Worm (Caenorhabditis elegans) whole organism, L4 larva: ENCODE results near the gene sri-1.

Experiments used
- F10B5.3 ChIP-seq: sonication (generic microtip); optimal IDR thresholded peaks from 2 replicates; lab custom pipeline; 2016; ENCODE audit warnings: mild to moderate bottlenecking, missing genetic modification characterization, missing compliant biosample characterization
- T26A8.4 ChIP-seq: fragments of 200-800 bp; sonication (Bioruptor generic); IDR thresholded peaks from 2 replicates; pipeline ENCODE4 v1.3.6; 2022; ENCODE audit warnings: missing genetic modification characterization, missing compliant biosample characterization
- lim-7 ChIP-seq: fragments of 200-800 bp; sonication (Bioruptor generic); IDR thresholded peaks from 2 replicates; pipeline ENCODE4 v1.3.6; 2022; ENCODE audit warnings: missing genetic modification characterization, missing compliant biosample characterization
- lin-15B ChIP-seq: fragments of 150-350 bp; sonication (generic microtip); optimal IDR thresholded peaks from 3 replicates; lab custom pipeline; 2014; ENCODE audit warnings: missing biosample characterization, missing genetic modification characterization
- nhr-102 ChIP-seq: sonication (generic microtip); optimal IDR thresholded peaks from 2 replicates; lab custom pipeline; 2016; ENCODE audit warnings: mild to moderate bottlenecking, missing genetic modification characterization, moderate library complexity, missing compliant biosample characterization
- nhr-76 ChIP-seq: fragments of 150-350 bp; optimal IDR thresholded peaks from 2 replicates; lab custom pipeline; 2014; ENCODE audit warnings: missing biosample characterization, missing genetic modification characterization
- pha-4 ChIP-seq, 2 experiments: fragments of 150-350 bp in 1 of 2; fragments of 200-800 bp in 1 of 2; sonication (Bioruptor generic) in 1 of 2; IDR thresholded peaks in 1 of 2; optimal IDR thresholded peaks in 1 of 2; 2 replicates each; pipeline versions ENCODE4 v1.3.6 to Lab custom; 2014 to 2022; ENCODE audit warnings: missing genetic modification characterization in 2 of 2, missing genetic modification reagents in 2 of 2, missing biosample characterization in 1 of 2, missing compliant biosample characterization in 1 of 2
- pqm-1 ChIP-seq: sonication (generic microtip); optimal IDR thresholded peaks from 2 replicates; lab custom pipeline; 2017; ENCODE audit warnings: missing biosample characterization, missing genetic modification characterization
- unc-62 ChIP-seq, 3 experiments: fragments of 150-350 bp in 1 of 3; sonication (generic microtip); optimal IDR thresholded peaks in 2 of 3; peaks in 1 of 3; 1 replicate in 1 of 3; 2 replicates in 2 of 3; lab custom pipeline; 2014 to 2017; ENCODE audit warnings: missing biosample characterization in 3 of 3, missing genetic modification characterization in 3 of 3, missing genetic modification reagents in 3 of 3, missing genotype in 1 of 3

- TF ChIP-seq nhr-102 (tag; lab: Kevin White, UChicago), result no peak
- no peak for TF ChIP-seq F10B5.3
- TF ChIP-seq pha-4 (GFP tag; IDR thresholded peaks at IDR 0.05; lab: Robert Waterston, UW), result no peak
- no peak for TF ChIP-seq pha-4 (tag; optimal IDR thresholded peaks at IDR 0.05; lab: Kevin White, UChicago)
- no peak for TF ChIP-seq lin-15B (tag; lab: Kevin White, UChicago)
- TF ChIP-seq unc-62 (GFP tag; optimal IDR thresholded peaks at IDR 0.05 in 1 of 2; lab: Kevin White, UChicago), result no peak
- TF ChIP-seq unc-62 (tag; optimal IDR thresholded peaks at IDR 0.05; lab: Kevin White, UChicago), result no peak
- TF ChIP-seq T26A8.4 (GFP tag; lab: Robert Waterston, UW), result no peak
- no peak for TF ChIP-seq nhr-76 (tag; lab: Kevin White, UChicago)
- TF ChIP-seq lim-7 (GFP tag; lab: Robert Waterston, UW), result no peak
- no peak for TF ChIP-seq pqm-1 (tag; lab: Kevin White, UChicago)
These were observed 2.2 kb upstream of the sri-1 start, which contains the start of gene F36G9.7 for ce11 chrV:15969653-15970052.
